Fruit fly (Drosophila melanogaster) whole organism, pupa: ENCODE results near the gene CG4393.

Source experiments
- CG12605 ChIP-seq: fragments of 200-800 bp; sonication (Bioruptor generic); IDR thresholded peaks from 2 replicates; pipeline ENCODE4 v1.3.6; 2022; ENCODE audit warnings: missing biosample characterization, missing genetic modification characterization
- CG17806 ChIP-seq: fragments of 200-800 bp; sonication (Bioruptor generic); optimal IDR thresholded peaks from 2 replicates; lab custom pipeline; 2018; ENCODE audit warnings: missing biosample characterization, mild to moderate bottlenecking, missing genetic modification characterization, moderate library complexity
- CG32121 ChIP-seq: fragments of 200-800 bp; sonication (Bioruptor generic); IDR thresholded peaks from 2 replicates; pipeline ENCODE4 v1.3.6; 2022; ENCODE audit warnings: missing biosample characterization, missing genetic modification characterization
- D1 ChIP-seq: fragments of 200-800 bp; sonication (Bioruptor generic); optimal IDR thresholded peaks from 2 replicates; lab custom pipeline; 2018; ENCODE audit warnings: missing biosample characterization, mild to moderate bottlenecking, missing genetic modification characterization, moderate library complexity
- EcR ChIP-seq: fragments of 200-800 bp; sonication (Bioruptor generic); optimal IDR thresholded peaks from 3 replicates; lab custom pipeline; 2019; ENCODE audit warnings: missing biosample characterization, missing genetic modification characterization, mild to moderate bottlenecking, moderate library complexity, missing genetic modification reagents
- Ets98B ChIP-seq: fragments of 200-800 bp; sonication (Bioruptor generic); IDR thresholded peaks from 2 replicates; pipeline ENCODE4 v1.3.6; 2022; ENCODE audit warnings: missing biosample characterization, missing genetic modification characterization
- rn ChIP-seq: fragments of 200-800 bp; sonication (Bioruptor generic); IDR thresholded peaks from 2 replicates; pipeline ENCODE4 v1.3.6; 2022; ENCODE audit warnings: missing biosample characterization, missing genetic modification characterization

dm6 chr3R:23367540-23367939 lies 17.0 kb downstream of the CG4393 start:
- TF ChIP-seq EcR (GFP tag; lab: Kevin White, UChicago) (no peak), Ets98B (peak; percentile 43), CG17806 (tag; lab: Kevin White, UChicago) (no peak), D1 (tag; lab: Kevin White, UChicago) (no peak), CG12605 (no peak), CG32121 (no peak), rn (no peak)
